Worm (Caenorhabditis elegans) whole organism, L4/young adult: ENCODE results near the gene K07C11.10.

Source experiments
- W03F9.2 ChIP-seq: fragments of 150-350 bp; optimal IDR thresholded peaks from 2 replicates; lab custom pipeline; 2014; ENCODE audit warnings: missing biosample characterization, missing genetic modification characterization
- dao-5 ChIP-seq: sonication (generic microtip); optimal IDR thresholded peaks from 2 replicates; lab custom pipeline; 2016; ENCODE audit warnings: missing genotype, missing genetic modification characterization, moderate library complexity, missing compliant biosample characterization
- him-1 ChIP-seq: sonication (generic microtip); optimal IDR thresholded peaks from 2 replicates; lab custom pipeline; 2016; ENCODE audit warnings: missing genotype, missing genetic modification reagents, missing genetic modification characterization, missing compliant biosample characterization

DNA sequence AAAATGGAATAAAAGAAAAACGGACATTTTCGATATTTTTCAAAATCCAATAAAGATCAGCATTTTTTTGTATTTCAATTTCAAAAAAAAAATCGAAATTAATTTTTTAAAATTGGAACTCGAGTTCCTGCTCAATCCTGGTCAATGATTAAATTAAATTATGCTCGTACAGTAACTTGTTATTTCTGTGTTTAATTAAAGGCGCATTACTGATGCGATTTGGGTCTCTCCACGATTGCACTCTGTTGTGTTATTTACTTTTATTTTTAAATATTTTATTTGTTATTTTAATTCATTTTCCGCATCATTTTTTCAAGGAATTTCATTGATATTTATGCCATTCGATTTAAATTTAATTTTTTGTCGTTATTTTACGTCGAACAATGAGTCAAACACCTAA lies 48.4 kb downstream of the K07C11.10 start:
- no peak for TF ChIP-seq him-1 (tag; lab: Kevin White, UChicago)
- TF ChIP-seq W03F9.2 (tag; lab: Kevin White, UChicago), result no peak
- TF ChIP-seq dao-5 (tag; lab: Kevin White, UChicago), result no peak
